Worm (Caenorhabditis elegans): Measurements from ENCODE around the gene B0554.5.

DNA sequence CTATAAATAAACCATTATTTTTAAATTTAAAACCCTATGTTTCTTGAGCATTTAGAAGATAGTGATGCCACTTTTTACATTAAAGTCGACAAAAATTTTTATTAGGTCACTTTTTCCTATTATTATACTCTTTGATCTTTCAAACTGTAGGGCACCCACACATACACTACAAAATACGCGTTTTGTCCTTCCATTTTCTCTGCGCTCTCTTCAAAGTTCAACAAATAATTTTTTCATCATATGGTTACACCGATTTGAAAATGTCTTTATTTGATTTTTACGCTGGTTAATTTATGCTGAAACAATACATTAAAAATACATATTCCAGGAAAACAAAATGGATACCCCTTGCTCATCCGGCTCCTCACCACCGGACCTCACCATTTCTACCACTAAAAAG is 38.0 kb downstream of the B0554.5 start, which contains the start of gene nhr-202:
- no peak for TF ChIP-seq ztf-29 (GFP tag; IDR thresholded peaks at IDR 0.05)
- TF ChIP-seq ref-1 (GFP tag; conservative IDR thresholded peaks at IDR 0.05), result no peak

All from whole organism, midembryonic.